1 fruit fly cellular context compared by ENCODE assay signal in genomic region chr3L:12408513-12409320, dm6.
TF ChIP-seq lines count a peak whose summit lies in the region.

No protein-coding gene starts in this region.

TF ChIP-seq in whole organism, embryonic, 481 proteins besides CTCF, POLR2A, EP300 and RAD21 (continued from another document):
- TF ChIP-seq CG17385 (GFP tag; optimal IDR thresholded peaks at IDR 0.05; lab: Kevin White, UChicago) (peak; percentile 30), pb (GFP tag; optimal IDR thresholded peaks at IDR 0.05; lab: Kevin White, UChicago) (peak; percentile 52), CG17568 (GFP tag; optimal IDR thresholded peaks at IDR 0.05; lab: Kevin White, UChicago) (no peak), sima (GFP tag; optimal IDR thresholded peaks at IDR 0.05; lab: Kevin White, UChicago) (no peak), CG13296 (GFP tag; optimal IDR thresholded peaks at IDR 0.05; lab: Kevin White, UChicago) (peak; percentile 68), Scr (GFP tag; IDR thresholded peaks at IDR 0.05; lab: Robert Waterston, UW; ENCODE audit: partially characterized antibody) (0 out of 2 replicates have a peak, but pooled peaks have one; percentile 11), Taf1 (GFP tag; IDR thresholded peaks at IDR 0.05; lab: Robert Waterston, UW) (peak; percentile 5; the same call in 1 of the 2 replicates), slp2 (GFP tag; optimal IDR thresholded peaks at IDR 0.05; lab: Kevin White, UChicago) (no peak), Hr78 (GFP tag; optimal IDR thresholded peaks at IDR 0.05; lab: Kevin White, UChicago) (peak in 1 of 2 experiments; percentile 56), CG6765 (GFP tag; optimal IDR thresholded peaks at IDR 0.05; lab: Kevin White, UChicago) (peak; percentile 8), Mad (GFP tag; optimal IDR thresholded peaks at IDR 0.05; lab: Kevin White, UChicago) (no peak), CG7556 (GFP tag; optimal IDR thresholded peaks at IDR 0.05; lab: Kevin White, UChicago) (peak; percentile 36), emc (GFP tag; optimal IDR thresholded peaks at IDR 0.05; lab: Kevin White, UChicago) (no peak), dmrt99B (tag; optimal IDR thresholded peaks at IDR 0.05; lab: Kevin White, UChicago) (no peak), gsb (GFP tag; IDR thresholded peaks at IDR 0.05; lab: Robert Waterston, UW) (peak; percentile 34; the same call in 1 of the 2 replicates), CG17912 (GFP tag; optimal IDR thresholded peaks at IDR 0.05; lab: Kevin White, UChicago) (peak; percentile 38), unc-4 (GFP tag; IDR thresholded peaks at IDR 0.05; lab: Robert Waterston, UW; ENCODE audit: partially characterized antibody) (peak; percentile 25; the same call in 1 of the 2 replicates), Hmr (GFP tag; optimal IDR thresholded peaks at IDR 0.05; lab: Kevin White, UChicago) (peak; percentile 66), CG8281 (tag; optimal IDR thresholded peaks at IDR 0.05; lab: Kevin White, UChicago) (no peak), Pdp1 (GFP tag; optimal IDR thresholded peaks at IDR 0.05; lab: Kevin White, UChicago) (peak in 1 of 2 experiments; percentile 99), vfl (GFP tag; optimal IDR thresholded peaks at IDR 0.05; lab: Kevin White, UChicago) (no peak), otp (GFP tag; IDR thresholded peaks at IDR 0.05; lab: Robert Waterston, UW) (peak; percentile 69; the same call in 2 of the 3 replicates), Myb (GFP tag; optimal IDR thresholded peaks at IDR 0.05; lab: Kevin White, UChicago) (no peak), CG13287 (GFP tag; IDR thresholded peaks at IDR 0.05; lab: Robert Waterston, UW; ENCODE audit: partially characterized antibody) (peak; percentile 50; the same call in 1 of the 2 replicates), CG34224 (GFP tag; IDR thresholded peaks at IDR 0.05; lab: Robert Waterston, UW; ENCODE audit: partially characterized antibody) (peak; percentile 43; the same call in 1 of the 3 replicates), Atf3 (GFP tag; optimal IDR thresholded peaks at IDR 0.05; lab: Kevin White, UChicago) (no peak), grau (tag; optimal IDR thresholded peaks at IDR 0.05; lab: Kevin White, UChicago) (peak; percentile 22), amos (GFP tag; IDR thresholded peaks at IDR 0.05; lab: Robert Waterston, UW; ENCODE audit: partially characterized antibody) (peak; percentile 54; the same call in 1 of the 2 replicates), bbx (GFP tag; IDR thresholded peaks at IDR 0.05; lab: Robert Waterston, UW; ENCODE audit: partially characterized antibody) (peak; percentile 66; the same call in 1 of the 2 replicates)
